Worm (Caenorhabditis elegans) whole organism, young adult: ENCODE data around the gene F18E3.13.

Experiments
- C17E4.6 ChIP-seq: fragments of 200-800 bp; sonication (Bioruptor generic); IDR thresholded peaks from 2 replicates; pipeline ENCODE4 v1.3.6; 2022; ENCODE audit warnings: missing genetic modification reagents, missing genetic modification characterization, missing compliant biosample characterization
- F37B4.10 ChIP-seq: fragments of 200-800 bp; sonication (Bioruptor generic); IDR thresholded peaks from 2 replicates; pipeline ENCODE4 v1.3.6; 2022; ENCODE audit warnings: missing genetic modification characterization, missing compliant biosample characterization
- F49E8.2 ChIP-seq: sonication (generic microtip); optimal IDR thresholded peaks from 3 replicates; lab custom pipeline; 2017; ENCODE audit warnings: missing genetic modification characterization, mild to moderate bottlenecking, missing compliant biosample characterization, antibody characterized with exemption, moderate library complexity; ENCODE audit not compliant: insufficient read depth
- F57C9.4 ChIP-seq: sonication (generic microtip); optimal IDR thresholded peaks from 2 replicates; lab custom pipeline; 2017; ENCODE audit warnings: mild to moderate bottlenecking, missing genetic modification characterization, missing compliant biosample characterization
- T07F8.4 ChIP-seq: sonication (generic microtip); optimal IDR thresholded peaks from 2 replicates; lab custom pipeline; 2016; ENCODE audit warnings: mild to moderate bottlenecking, missing genetic modification characterization, moderate library complexity, missing compliant biosample characterization
- Y53G8AR.9 ChIP-seq: fragments of 200-800 bp; sonication (Bioruptor generic); conservative IDR thresholded peaks from 2 replicates; pipeline ENCODE4 v1.3.6; 2022; ENCODE audit warnings: missing genetic modification reagents, missing genetic modification characterization, missing compliant biosample characterization
- ama-1 ChIP-seq, 3 experiments: fragments of 150-350 bp in 1 of 3; sonication (generic microtip) in 2 of 3; optimal IDR thresholded peaks; 2 replicates each; lab custom pipeline; 2014 to 2018; ENCODE audit warnings: missing biosample characterization in 2 of 3, missing genetic modification characterization in 2 of 3, missing genetic modification reagents in 2 of 3
- aptf-2 ChIP-seq: fragments of 200-800 bp; sonication (Bioruptor generic); conservative IDR thresholded peaks from 2 replicates; pipeline ENCODE4 v1.3.6; 2022; ENCODE audit warnings: missing genetic modification reagents, missing genetic modification characterization, missing compliant biosample characterization
- athp-1 ChIP-seq: sonication (generic microtip); optimal IDR thresholded peaks from 2 replicates; lab custom pipeline; 2017; ENCODE audit warnings: mild to moderate bottlenecking, missing genetic modification characterization, missing compliant biosample characterization
- cebp-2 ChIP-seq: fragments of 200-800 bp; sonication (Bioruptor generic); IDR thresholded peaks from 2 replicates; pipeline ENCODE4 v1.3.6; 2022; ENCODE audit warnings: missing genetic modification characterization, missing compliant biosample characterization
- ceh-58 ChIP-seq: fragments of 200-800 bp; sonication (Bioruptor generic); IDR thresholded peaks from 2 replicates; pipeline ENCODE4 v1.3.6; 2022; ENCODE audit warnings: missing genetic modification characterization, missing compliant biosample characterization
- ceh-79 ChIP-seq: sonication (generic microtip); optimal IDR thresholded peaks from 2 replicates; lab custom pipeline; 2017; ENCODE audit warnings: mild to moderate bottlenecking, missing genetic modification characterization, missing compliant biosample characterization
- ceh-91 ChIP-seq: fragments of 200-800 bp; sonication (Bioruptor generic); IDR thresholded peaks from 2 replicates; pipeline ENCODE4 v1.3.6; 2022; ENCODE audit warnings: missing genetic modification reagents, missing genetic modification characterization, missing compliant biosample characterization
- dpff-1 ChIP-seq: sonication (generic microtip); optimal IDR thresholded peaks from 2 replicates; lab custom pipeline; 2017; ENCODE audit warnings: mild to moderate bottlenecking, missing genetic modification characterization, missing compliant biosample characterization
- gei-17 ChIP-seq: fragments of 200-800 bp; sonication (Bioruptor generic); optimal IDR thresholded peaks from 2 replicates; lab custom pipeline; 2018; ENCODE audit warnings: mild to moderate bottlenecking, missing genetic modification characterization, missing compliant biosample characterization
- hmg-1.2 ChIP-seq: fragments of 200-800 bp; sonication (Bioruptor generic); IDR thresholded peaks from 2 replicates; pipeline ENCODE4 v1.3.6; 2022; ENCODE audit warnings: missing genetic modification reagents, missing genetic modification characterization, missing compliant biosample characterization
- lag-1 ChIP-seq: fragments of 200-800 bp; sonication (Bioruptor generic); IDR thresholded peaks from 2 replicates; pipeline ENCODE4 v1.3.6; 2022; ENCODE audit warnings: missing genetic modification reagents, missing genetic modification characterization, missing compliant biosample characterization
- lin-26 ChIP-seq: fragments of 200-800 bp; sonication (Bioruptor generic); IDR thresholded peaks from 2 replicates; pipeline ENCODE4 v1.3.6; 2022; ENCODE audit warnings: missing genetic modification reagents, missing genetic modification characterization, missing compliant biosample characterization
- lin-35 ChIP-seq, 3 experiments: fragments of 150-350 bp in 2 of 3; sonication (generic microtip) in 1 of 3; optimal IDR thresholded peaks; 2 replicates each; lab custom pipeline; 2014 to 2018; ENCODE audit warnings: missing biosample characterization in 3 of 3, missing genetic modification characterization in 3 of 3, missing genetic modification reagents in 3 of 3
- madf-3 ChIP-seq: fragments of 200-800 bp; sonication (Bioruptor generic); IDR thresholded peaks from 2 replicates; pipeline ENCODE4 v1.3.6; 2022; ENCODE audit warnings: missing genetic modification reagents, missing genetic modification characterization, missing compliant biosample characterization
- nfya-1 ChIP-seq: sonication (generic microtip); optimal IDR thresholded peaks from 2 replicates; lab custom pipeline; 2017; ENCODE audit warnings: antibody characterized with exemption, missing compliant biosample characterization, missing genetic modification characterization, borderline replicate concordance; ENCODE audit not compliant: insufficient read depth
- nfya-2 ChIP-seq: fragments of 200-800 bp; sonication (Bioruptor generic); IDR thresholded peaks from 2 replicates; pipeline ENCODE4 v1.3.6; 2022; ENCODE audit warnings: missing genetic modification reagents, missing genetic modification characterization, missing compliant biosample characterization
- nfyb-1 ChIP-seq: fragments of 200-800 bp; sonication (Bioruptor generic); IDR thresholded peaks from 2 replicates; pipeline ENCODE4 v1.3.6; 2022; ENCODE audit warnings: missing genetic modification reagents, missing genetic modification characterization, missing compliant biosample characterization
- nhr-27 ChIP-seq: fragments of 200-800 bp; sonication (Bioruptor generic); optimal IDR thresholded peaks from 2 replicates; lab custom pipeline; 2018; ENCODE audit warnings: mild to moderate bottlenecking, missing genetic modification characterization, moderate library complexity, missing compliant biosample characterization
- nhr-80 ChIP-seq: sonication (generic microtip); optimal IDR thresholded peaks from 2 replicates; lab custom pipeline; 2016; ENCODE audit warnings: missing genetic modification characterization, missing compliant biosample characterization
- pbrm-1 ChIP-seq: fragments of 200-800 bp; sonication (Bioruptor generic); IDR thresholded peaks from 2 replicates; pipeline ENCODE4 v1.3.6; 2022; ENCODE audit warnings: missing genetic modification reagents, missing genetic modification characterization, missing compliant biosample characterization
- pha-4 ChIP-seq: fragments of 150-350 bp; sonication (generic microtip); optimal IDR thresholded peaks from 2 replicates; lab custom pipeline; 2014; ENCODE audit warnings: missing biosample characterization, missing genetic modification reagents, missing genetic modification characterization
- sea-2 ChIP-seq: fragments of 200-800 bp; sonication (Bioruptor generic); IDR thresholded peaks from 2 replicates; pipeline ENCODE4 v1.3.6; 2022; ENCODE audit warnings: missing genetic modification characterization, missing compliant biosample characterization
- sptf-2 ChIP-seq: fragments of 200-800 bp; sonication (Bioruptor generic); optimal IDR thresholded peaks from 2 replicates; lab custom pipeline; 2018; ENCODE audit warnings: mild to moderate bottlenecking, missing genetic modification characterization, missing compliant biosample characterization
- tbp1 ChIP-seq: fragments of 200-800 bp; sonication (Bioruptor generic); optimal IDR thresholded peaks from 2 replicates; lab custom pipeline; 2018; ENCODE audit warnings: mild to moderate bottlenecking, missing genetic modification characterization, missing compliant biosample characterization
- zim-3 ChIP-seq: sonication (generic microtip); optimal IDR thresholded peaks from 2 replicates; lab custom pipeline; 2017; ENCODE audit warnings: mild to moderate bottlenecking, missing genetic modification characterization, moderate library complexity, missing compliant biosample characterization
- ztf-22 ChIP-seq: fragments of 200-800 bp; sonication (Bioruptor generic); optimal IDR thresholded peaks from 2 replicates; lab custom pipeline; 2018; ENCODE audit warnings: mild to moderate bottlenecking, missing genetic modification characterization, moderate library complexity, missing compliant biosample characterization
- ztf-28 ChIP-seq: fragments of 200-800 bp; sonication (Bioruptor generic); IDR thresholded peaks from 2 replicates; pipeline ENCODE4 v1.3.6; 2022; ENCODE audit warnings: missing genetic modification reagents, missing genetic modification characterization, missing compliant biosample characterization
- ztf-3 ChIP-seq: fragments of 200-800 bp; sonication (Bioruptor generic); optimal IDR thresholded peaks from 2 replicates; lab custom pipeline; 2018; ENCODE audit warnings: mild to moderate bottlenecking, missing genetic modification characterization, missing compliant biosample characterization
- ztf-6 ChIP-seq: fragments of 200-800 bp; sonication (Bioruptor generic); IDR thresholded peaks from 2 replicates; pipeline ENCODE4 v1.3.6; 2022; ENCODE audit warnings: missing genetic modification reagents, missing genetic modification characterization, missing compliant biosample characterization

F18E3.13 gene

ce11 chrV:7400095-7400494 lies 15.9 kb upstream of the F18E3.13 start, which contains the start of gene cnc-9:
Gene cnc-9, minus strand, starts transcription at chrV:7400195.
- TF ChIP-seq ztf-6 (GFP tag; lab: Robert Waterston, UW) (no peak), ceh-91 (GFP tag; lab: Robert Waterston, UW) (no peak), nfya-2 (GFP tag; lab: Robert Waterston, UW) (no peak), sptf-2 (GFP tag; lab: Kevin White, UChicago) (no peak), lin-26 (GFP tag; lab: Robert Waterston, UW) (no peak), ceh-58 (GFP tag; lab: Robert Waterston, UW) (no peak), F49E8.2 (tag; lab: Kevin White, UChicago) (no peak), F57C9.4 (tag; lab: Kevin White, UChicago) (no peak), gei-17 (no peak), aptf-2 (GFP tag; lab: Robert Waterston, UW) (no peak)

ce11 chrV:7400588-7400987 lies 15.4 kb upstream of the F18E3.13 start, which contains the start of gene srx-60:
Gene srx-60, plus strand, starts transcription at chrV:7400888.
- TF ChIP-seq dpff-1 (no peak), madf-3 (GFP tag; lab: Robert Waterston, UW) (no peak), C17E4.6 (GFP tag; lab: Robert Waterston, UW) (no peak), ztf-3 (GFP tag; lab: Kevin White, UChicago) (no peak), ztf-22 (GFP tag; lab: Kevin White, UChicago) (no peak), tbp1 (GFP tag; lab: Kevin White, UChicago) (no peak), F57C9.4 (tag; lab: Kevin White, UChicago) (no peak), pbrm-1 (GFP tag; lab: Robert Waterston, UW) (no peak), Y53G8AR.9 (no peak), ceh-79 (tag; lab: Kevin White, UChicago) (no peak), zim-3 (tag; lab: Kevin White, UChicago) (no peak), nfyb-1 (GFP tag; lab: Robert Waterston, UW) (no peak), hmg-1.2 (GFP tag; lab: Robert Waterston, UW) (no peak), F37B4.10 (GFP tag; lab: Robert Waterston, UW) (no peak), lag-1 (GFP tag; lab: Robert Waterston, UW) (no peak), sea-2 (GFP tag; lab: Robert Waterston, UW) (no peak), nfya-2 (GFP tag; lab: Robert Waterston, UW) (no peak), cebp-2 (GFP tag; lab: Robert Waterston, UW) (no peak), pha-4 (tag; lab: Kevin White, UChicago) (no peak)

- TF ChIP-seq ama-1 (optimal IDR thresholded peaks at IDR 0.05; lab: Kevin White, UChicago) (no peak), ama-1 (GFP tag; optimal IDR thresholded peaks at IDR 0.05; lab: Kevin White, UChicago) (no peak), hmg-1.2 (GFP tag; lab: Robert Waterston, UW) (no peak), athp-1 (no peak), cebp-2 (GFP tag; lab: Robert Waterston, UW) (no peak), gei-17 (no peak), T07F8.4 (no peak), ztf-28 (GFP tag; lab: Robert Waterston, UW) (no peak), lin-35 (GFP tag; optimal IDR thresholded peaks at IDR 0.05; lab: Kevin White, UChicago) (no peak), nfya-1 (tag; lab: Kevin White, UChicago) (no peak), nhr-80 (tag; lab: Kevin White, UChicago) (no peak), nhr-27 (tag; lab: Kevin White, UChicago) (no peak)
Observed at ce11 chrV:7402355-7402754, 13.6 kb upstream of the F18E3.13 start, which contains the start of gene srj-13. Gene srj-13, plus strand, starts transcription at chrV:7402655.
